Worm (Caenorhabditis elegans): Measurements from ENCODE around the gene tap-1.

The tap-1 gene

DNA sequence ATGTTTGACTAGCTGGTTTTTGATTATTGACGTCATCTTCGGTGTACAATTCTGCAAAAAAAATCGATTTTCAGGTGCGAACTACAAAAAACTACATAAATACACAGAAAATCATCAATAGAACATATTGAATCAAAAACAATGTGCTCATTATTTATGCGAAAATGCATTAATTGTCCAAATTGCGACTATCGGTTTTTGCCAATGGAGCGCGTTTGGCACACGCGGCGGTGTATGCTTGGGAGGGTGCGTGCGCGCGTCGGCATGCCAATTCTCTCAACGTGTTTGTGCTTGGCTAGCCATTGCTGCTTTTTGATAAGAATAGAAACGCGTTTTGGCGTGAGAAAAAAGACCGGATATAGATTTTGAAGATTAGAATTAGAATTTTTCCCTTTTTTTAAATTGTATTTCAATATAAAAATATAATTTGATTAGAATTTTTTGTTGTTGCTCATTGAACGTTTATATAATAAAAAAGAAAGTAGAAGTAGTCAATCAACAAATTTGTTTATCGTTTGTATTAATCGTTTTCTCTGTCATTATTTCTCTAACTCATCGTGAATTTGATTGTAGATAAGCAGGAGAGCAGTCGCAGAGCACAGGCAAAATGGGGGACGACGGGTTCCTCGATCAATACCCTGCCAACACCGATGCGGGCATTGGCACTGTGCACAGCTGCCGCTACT lies at the start of gene tap-1, which contains the start of gene C44H4.4:
TSS of gene tap-1 (plus strand) at position 574 of the 686 bp plus-strand sequence.
TSS of gene C44H4.4 (minus strand) at position 51 of the 686 bp plus-strand sequence.
- no peak for TF ChIP-seq ref-1 (GFP tag; conservative IDR thresholded peaks at IDR 0.05)
- no peak for TF ChIP-seq klf-2 (GFP tag; conservative IDR thresholded peaks at IDR 0.05)
- TF ChIP-seq cog-1 (tag; optimal IDR thresholded peaks at IDR 0.05): peak; percentile 26
- TF ChIP-seq flt-1 (GFP tag; IDR thresholded peaks at IDR 0.05): no peak
- TF ChIP-seq tab-1 (GFP tag; IDR thresholded peaks at IDR 0.05): 0 out of 2 replicates have a peak, but pooled peaks have one; percentile 7
- TF ChIP-seq ztf-23 (GFP tag; IDR thresholded peaks at IDR 0.05): no peak
- TF ChIP-seq T22C8.4 (GFP tag; IDR thresholded peaks at IDR 0.05): no peak
- no peak for TF ChIP-seq ztf-29 (GFP tag; IDR thresholded peaks at IDR 0.05)
- TF ChIP-seq med-1 (GFP tag; optimal IDR thresholded peaks at IDR 0.05; ENCODE audit: insufficient read depth): no peak

ce11 chrX:14541992-14542391 lies 47.4 kb upstream of the tap-1 start, which contains the start of gene fbxa-81:
TSS of gene fbxa-81 (minus strand) at chrX:14542092.
- TF ChIP-seq ref-1 (GFP tag; conservative IDR thresholded peaks at IDR 0.05) (no peak), ztf-23 (GFP tag; IDR thresholded peaks at IDR 0.05) (no peak), klf-2 (GFP tag; conservative IDR thresholded peaks at IDR 0.05) (no peak), ztf-29 (GFP tag; IDR thresholded peaks at IDR 0.05) (no peak), tab-1 (GFP tag; IDR thresholded peaks at IDR 0.05) (no peak), cog-1 (tag; optimal IDR thresholded peaks at IDR 0.05) (no peak), med-1 (GFP tag; optimal IDR thresholded peaks at IDR 0.05; ENCODE audit: insufficient read depth) (no peak), flt-1 (GFP tag; IDR thresholded peaks at IDR 0.05) (no peak), T22C8.4 (GFP tag; IDR thresholded peaks at IDR 0.05) (no peak)

DNA sequence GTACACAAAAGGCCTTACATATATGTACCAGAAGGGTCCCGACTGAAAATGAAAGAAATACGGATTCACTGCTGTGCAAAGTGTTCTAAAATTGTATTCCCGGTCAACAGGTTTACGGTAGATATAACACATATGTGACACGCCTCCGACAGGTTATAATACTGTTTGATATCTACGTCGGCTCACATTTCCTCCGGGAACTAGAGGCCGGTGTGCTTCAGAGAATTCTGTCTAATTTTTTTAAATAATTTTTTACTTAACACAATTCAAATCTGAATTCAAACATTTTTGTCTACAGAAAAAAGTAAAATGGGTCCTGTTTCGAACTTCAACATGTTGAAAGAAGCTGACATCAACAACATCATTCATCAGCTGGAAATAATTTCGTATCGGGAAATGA lies 46.2 kb upstream of the tap-1 start, which contains the start of gene T24C2.3:
TSS of gene T24C2.3 (plus strand) at position 301 of the 400 bp plus-strand sequence.
- TF ChIP-seq tab-1 (GFP tag; IDR thresholded peaks at IDR 0.05): no peak
- TF ChIP-seq ref-1 (GFP tag; conservative IDR thresholded peaks at IDR 0.05): no peak
- TF ChIP-seq klf-2 (GFP tag; conservative IDR thresholded peaks at IDR 0.05): no peak
- no peak for TF ChIP-seq T22C8.4 (GFP tag; IDR thresholded peaks at IDR 0.05)
- TF ChIP-seq ztf-23 (GFP tag; IDR thresholded peaks at IDR 0.05): no peak
- no peak for TF ChIP-seq cog-1 (tag; optimal IDR thresholded peaks at IDR 0.05)
- no peak for TF ChIP-seq flt-1 (GFP tag; IDR thresholded peaks at IDR 0.05)
- no peak for TF ChIP-seq med-1 (GFP tag; optimal IDR thresholded peaks at IDR 0.05; ENCODE audit: insufficient read depth)
- TF ChIP-seq ztf-29 (GFP tag; IDR thresholded peaks at IDR 0.05): no peak

- TF ChIP-seq med-1 (GFP tag; optimal IDR thresholded peaks at IDR 0.05; ENCODE audit: insufficient read depth) (no peak), ztf-29 (GFP tag; IDR thresholded peaks at IDR 0.05) (no peak), ref-1 (GFP tag; conservative IDR thresholded peaks at IDR 0.05) (no peak), ztf-23 (GFP tag; IDR thresholded peaks at IDR 0.05) (no peak), cog-1 (tag; optimal IDR thresholded peaks at IDR 0.05) (no peak), tab-1 (GFP tag; IDR thresholded peaks at IDR 0.05) (no peak), flt-1 (GFP tag; IDR thresholded peaks at IDR 0.05) (no peak), T22C8.4 (GFP tag; IDR thresholded peaks at IDR 0.05) (no peak), klf-2 (GFP tag; conservative IDR thresholded peaks at IDR 0.05) (no peak)
Measured at ce11 chrX:14545543-14545942, 43.9 kb upstream of the tap-1 start, which contains the start of gene enri-2. TSS of gene enri-2 (plus strand) at chrX:14545843.

DNA sequence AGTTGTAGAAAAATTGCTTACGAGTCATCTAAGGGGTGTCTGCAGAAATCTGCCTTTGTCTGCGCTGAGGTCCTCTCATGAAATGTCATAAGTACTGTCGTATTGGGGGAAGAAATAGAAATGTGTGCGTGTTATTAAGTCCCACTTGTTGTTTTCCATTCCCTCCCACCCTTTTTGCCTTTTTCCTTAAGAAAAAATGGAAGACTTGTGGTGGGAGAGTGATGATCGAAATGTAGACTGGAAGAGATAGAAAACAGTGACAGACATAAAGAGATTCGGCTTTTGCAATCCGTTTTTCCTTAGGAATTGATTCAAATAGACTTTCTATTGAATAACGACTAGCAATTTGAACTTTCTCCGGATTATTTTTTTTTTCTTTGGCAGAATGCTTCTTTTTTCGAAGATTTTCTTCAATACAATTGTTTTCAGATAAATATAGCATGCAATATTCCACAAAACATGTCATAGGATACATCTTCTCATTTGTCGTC lies 39.7 kb upstream of the tap-1 start, which contains the start of gene ram-5:
TSS of gene ram-5 (plus strand) at position 441 of the 491 bp plus-strand sequence.
- TF ChIP-seq ztf-29 (GFP tag; IDR thresholded peaks at IDR 0.05) (no peak), klf-2 (GFP tag; conservative IDR thresholded peaks at IDR 0.05) (no peak), med-1 (GFP tag; optimal IDR thresholded peaks at IDR 0.05; ENCODE audit: insufficient read depth) (no peak), cog-1 (tag; optimal IDR thresholded peaks at IDR 0.05) (no peak), ref-1 (GFP tag; conservative IDR thresholded peaks at IDR 0.05) (no peak), ztf-23 (GFP tag; IDR thresholded peaks at IDR 0.05) (no peak)

DNA sequence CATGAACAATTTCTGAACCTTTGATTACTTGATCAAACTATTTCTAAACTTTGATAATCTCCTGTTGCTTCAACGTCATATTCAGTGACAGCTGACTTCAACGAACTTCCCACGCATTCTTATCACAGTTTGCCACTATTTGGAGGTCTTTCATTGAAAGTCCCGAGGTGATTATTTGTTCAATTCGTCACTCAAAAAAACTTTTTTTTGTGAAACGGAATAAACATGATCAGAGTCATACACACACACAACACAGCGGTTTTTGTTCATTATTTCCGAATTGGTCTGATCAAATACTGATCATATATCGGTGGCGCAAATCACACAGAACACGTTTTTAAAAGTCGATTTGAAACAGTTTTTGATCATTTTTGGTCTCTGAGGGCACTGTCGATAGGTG lies 33.0 kb upstream of the tap-1 start:
- TF ChIP-seq T22C8.4 (GFP tag; IDR thresholded peaks at IDR 0.05) (no peak), ztf-29 (GFP tag; IDR thresholded peaks at IDR 0.05) (no peak), ztf-23 (GFP tag; IDR thresholded peaks at IDR 0.05) (no peak), ref-1 (GFP tag; conservative IDR thresholded peaks at IDR 0.05) (no peak), klf-2 (GFP tag; conservative IDR thresholded peaks at IDR 0.05) (no peak), med-1 (GFP tag; optimal IDR thresholded peaks at IDR 0.05; ENCODE audit: insufficient read depth) (no peak), tab-1 (GFP tag; IDR thresholded peaks at IDR 0.05) (no peak), flt-1 (GFP tag; IDR thresholded peaks at IDR 0.05) (no peak), cog-1 (tag; optimal IDR thresholded peaks at IDR 0.05) (no peak)

- no peak for TF ChIP-seq cog-1 (tag; optimal IDR thresholded peaks at IDR 0.05)
- TF ChIP-seq ztf-23 (GFP tag; IDR thresholded peaks at IDR 0.05): no peak
- no peak for TF ChIP-seq ref-1 (GFP tag; conservative IDR thresholded peaks at IDR 0.05)
- no peak for TF ChIP-seq med-1 (GFP tag; optimal IDR thresholded peaks at IDR 0.05; ENCODE audit: insufficient read depth)
- TF ChIP-seq tab-1 (GFP tag; IDR thresholded peaks at IDR 0.05): no peak
- no peak for TF ChIP-seq flt-1 (GFP tag; IDR thresholded peaks at IDR 0.05)
- no peak for TF ChIP-seq T22C8.4 (GFP tag; IDR thresholded peaks at IDR 0.05)
- no peak for TF ChIP-seq klf-2 (GFP tag; conservative IDR thresholded peaks at IDR 0.05)
- no peak for TF ChIP-seq ztf-29 (GFP tag; IDR thresholded peaks at IDR 0.05)
Measured at ce11 chrX:14557352-14557935, 32.0 kb upstream of the tap-1 start.

DNA sequence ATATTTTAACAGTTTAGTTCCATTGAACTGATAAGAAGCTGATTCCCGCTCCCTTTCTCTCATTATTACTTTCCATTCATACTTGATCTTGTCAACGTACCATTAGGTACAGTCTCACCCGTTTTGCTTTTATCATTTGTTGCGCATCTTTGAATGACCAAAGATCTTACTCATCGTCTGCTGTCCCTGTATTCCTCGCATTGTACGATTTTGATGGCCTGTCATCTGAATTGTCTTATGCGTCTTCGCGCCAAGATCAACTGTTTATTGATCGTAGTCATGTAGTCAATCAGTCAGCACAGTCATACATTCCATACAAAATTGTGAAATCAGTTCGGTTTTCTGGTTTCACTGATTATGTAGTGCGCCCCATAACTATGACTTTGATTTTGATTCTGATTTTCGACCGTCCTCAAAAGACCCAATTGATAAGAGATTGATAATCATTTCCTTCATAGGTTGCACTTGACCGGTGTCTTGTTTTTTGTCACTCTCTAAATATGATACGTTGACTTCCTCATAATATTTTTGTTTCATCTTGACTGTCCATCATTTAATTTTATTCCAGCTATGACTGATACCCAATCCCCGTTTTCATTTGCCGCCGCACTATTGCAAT lies 31.4 kb upstream of the tap-1 start, which contains the start of gene nhr-3:
TSS of gene nhr-3 (plus strand) at position 569 of the 619 bp plus-strand sequence.
- no peak for TF ChIP-seq med-1 (GFP tag; optimal IDR thresholded peaks at IDR 0.05; ENCODE audit: insufficient read depth)
- no peak for TF ChIP-seq flt-1 (GFP tag; IDR thresholded peaks at IDR 0.05)
- no peak for TF ChIP-seq ztf-23 (GFP tag; IDR thresholded peaks at IDR 0.05)
- no peak for TF ChIP-seq klf-2 (GFP tag; conservative IDR thresholded peaks at IDR 0.05)
- TF ChIP-seq ztf-29 (GFP tag; IDR thresholded peaks at IDR 0.05): no peak
- no peak for TF ChIP-seq cog-1 (tag; optimal IDR thresholded peaks at IDR 0.05)
- TF ChIP-seq tab-1 (GFP tag; IDR thresholded peaks at IDR 0.05): no peak
- no peak for TF ChIP-seq ref-1 (GFP tag; conservative IDR thresholded peaks at IDR 0.05)
- no peak for TF ChIP-seq T22C8.4 (GFP tag; IDR thresholded peaks at IDR 0.05)

Data from whole organism, midembryonic.